Worm (Caenorhabditis elegans) whole organism, early embryonic: Measurements from ENCODE around the gene B0454.6.

Experiments
- ama-1 ChIP-seq: fragments of 150-350 bp; optimal IDR thresholded peaks from 2 replicates; lab custom pipeline; 2014
- ceh-36 ChIP-seq: sonication (generic microtip); optimal IDR thresholded peaks from 2 replicates; lab custom pipeline; 2016; ENCODE audit warnings: missing genetic modification characterization, inconsistent platforms, missing compliant biosample characterization
- tra-4 ChIP-seq: sonication (generic microtip); optimal IDR thresholded peaks from 2 replicates; lab custom pipeline; 2017; ENCODE audit warnings: missing genetic modification characterization, missing compliant biosample characterization

DNA sequence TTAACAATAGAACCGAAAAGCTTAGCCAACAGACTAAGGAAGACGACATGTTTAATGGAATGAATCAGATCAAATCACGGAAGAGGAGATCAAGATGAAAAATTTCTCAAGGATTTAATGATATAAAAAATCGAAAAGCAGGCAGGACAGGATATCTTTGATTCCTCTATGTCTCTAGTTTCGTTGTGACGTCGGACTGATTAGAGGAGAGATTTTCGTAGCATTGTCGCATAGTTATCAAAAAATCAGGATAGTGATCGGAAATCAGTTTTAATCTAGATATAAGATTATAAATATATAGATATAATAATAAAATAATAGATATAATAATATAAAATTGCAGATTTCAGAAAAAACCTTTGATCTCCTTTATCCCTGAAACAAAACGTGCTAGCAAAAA is 10.8 kb downstream of the B0454.6 start, which contains the start of gene B0454.8:
- TF ChIP-seq tra-4 (tag; lab: Kevin White, UChicago), result no peak
- no peak for TF ChIP-seq ceh-36 (tag; lab: Kevin White, UChicago)
- no peak for TF ChIP-seq ama-1 (lab: Kevin White, UChicago)
